Worm (Caenorhabditis elegans) whole organism, L4/young adult: ENCODE data around the gene elp-1.

ENCODE experiments used
- W03F9.2 ChIP-seq: fragments of 150-350 bp; optimal IDR thresholded peaks from 2 replicates; lab custom pipeline; 2014; ENCODE audit warnings: missing biosample characterization, missing genetic modification characterization
- dao-5 ChIP-seq: sonication (generic microtip); optimal IDR thresholded peaks from 2 replicates; lab custom pipeline; 2016; ENCODE audit warnings: missing genotype, missing genetic modification characterization, moderate library complexity, missing compliant biosample characterization
- him-1 ChIP-seq: sonication (generic microtip); optimal IDR thresholded peaks from 2 replicates; lab custom pipeline; 2016; ENCODE audit warnings: missing genotype, missing genetic modification reagents, missing genetic modification characterization, missing compliant biosample characterization

DNA sequence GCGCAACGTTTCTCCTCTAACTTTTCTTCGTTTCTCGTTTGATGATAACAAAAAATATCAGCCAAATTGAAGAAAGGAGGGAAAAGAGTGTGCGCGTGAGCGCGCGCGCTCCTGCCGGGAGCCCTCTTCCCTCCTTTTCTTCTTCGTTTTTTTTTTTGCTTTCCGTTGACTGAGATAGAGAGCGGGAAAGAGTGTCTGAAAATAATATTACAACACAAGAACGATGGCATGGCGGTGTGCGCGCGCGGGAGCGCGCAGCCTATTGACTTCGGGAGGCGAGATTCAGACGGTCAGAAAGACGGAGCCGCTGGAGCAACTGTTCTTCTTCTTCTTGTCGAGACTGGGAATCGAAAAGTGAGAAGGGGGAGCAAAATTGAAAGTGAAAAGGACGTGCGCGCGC is 23.8 kb upstream of the elp-1 start:
- TF ChIP-seq dao-5 (tag; lab: Kevin White, UChicago) (no peak), him-1 (tag; lab: Kevin White, UChicago) (no peak), W03F9.2 (no peak)
